Fruit fly (Drosophila melanogaster) whole organism, prepupa: ENCODE results near the gene CG5541.
A peak's percentile ranks its signal among the peaks of the same experiment; 100 is the strongest.

Experiments used
- CG10631 ChIP-seq: fragments of 200-800 bp; sonication (Bioruptor generic); optimal IDR thresholded peaks from 2 replicates; lab custom pipeline; 2016; ENCODE audit warnings: missing biosample characterization, missing genetic modification characterization
- CG10669 ChIP-seq: fragments of 200-800 bp; sonication (Bioruptor generic); optimal IDR thresholded peaks from 3 replicates; lab custom pipeline; 2018; ENCODE audit warnings: missing biosample characterization, mild to moderate bottlenecking, missing genetic modification characterization, moderate library complexity
- CG11294 ChIP-seq: fragments of 200-800 bp; sonication (Bioruptor generic); IDR thresholded peaks from 2 replicates; pipeline ENCODE4 v1.3.6; 2022; ENCODE audit warnings: missing biosample characterization, missing genetic modification characterization
- CG11902 ChIP-seq: fragments of 200-800 bp; sonication (Bioruptor generic); optimal IDR thresholded peaks from 3 replicates; lab custom pipeline; 2016; ENCODE audit warnings: missing biosample characterization, missing genetic modification characterization
- CG15336 ChIP-seq: fragments of 200-800 bp; sonication (Bioruptor generic); IDR thresholded peaks from 2 replicates; pipeline ENCODE4 v1.3.6; 2022; ENCODE audit warnings: missing biosample characterization, missing genetic modification characterization
- CG1621 ChIP-seq: fragments of 200-800 bp; sonication (Bioruptor generic); optimal IDR thresholded peaks from 3 replicates; lab custom pipeline; 2018; ENCODE audit warnings: missing biosample characterization, mild to moderate bottlenecking, missing genetic modification characterization
- CG31627 ChIP-seq: fragments of 200-800 bp; sonication (Bioruptor generic); optimal IDR thresholded peaks from 3 replicates; lab custom pipeline; 2016; ENCODE audit warnings: missing biosample characterization, missing genetic modification characterization
- CG32006 ChIP-seq: fragments of 200-800 bp; sonication (Bioruptor generic); optimal IDR thresholded peaks from 3 replicates; lab custom pipeline; 2017; ENCODE audit warnings: missing biosample characterization, mild to moderate bottlenecking, missing genetic modification characterization
- CG34406 ChIP-seq: fragments of 200-800 bp; sonication (Bioruptor generic); optimal IDR thresholded peaks from 3 replicates; lab custom pipeline; 2016; ENCODE audit warnings: missing biosample characterization, missing genetic modification characterization
- CG3919 ChIP-seq: fragments of 200-800 bp; sonication (Bioruptor generic); optimal IDR thresholded peaks from 3 replicates; lab custom pipeline; 2016; ENCODE audit warnings: missing biosample characterization, missing genetic modification characterization
- CG6163 ChIP-seq: fragments of 200-800 bp; sonication (Bioruptor generic); IDR thresholded peaks from 3 replicates; pipeline ENCODE4 v1.3.6; 2022; ENCODE audit warnings: missing biosample characterization, missing genetic modification characterization
- CG6276 ChIP-seq: fragments of 200-800 bp; sonication (Bioruptor generic); optimal IDR thresholded peaks from 2 replicates; lab custom pipeline; 2017; ENCODE audit warnings: missing biosample characterization, mild to moderate bottlenecking, missing genetic modification characterization
- CG6792 ChIP-seq: fragments of 200-800 bp; sonication (Bioruptor generic); optimal IDR thresholded peaks from 3 replicates; lab custom pipeline; 2016; ENCODE audit warnings: missing biosample characterization, missing genetic modification characterization
- CG6808 ChIP-seq: fragments of 200-800 bp; sonication (Bioruptor generic); optimal IDR thresholded peaks from 3 replicates; lab custom pipeline; 2017; ENCODE audit warnings: missing biosample characterization, missing genetic modification characterization, mild to moderate bottlenecking, moderate library complexity, missing genetic modification reagents
- CG6854 ChIP-seq: fragments of 200-800 bp; sonication (Bioruptor generic); optimal IDR thresholded peaks from 2 replicates; lab custom pipeline; 2017; ENCODE audit warnings: missing biosample characterization, mild to moderate bottlenecking, missing genetic modification characterization
- CG7368 ChIP-seq: fragments of 200-800 bp; sonication (Bioruptor generic); optimal IDR thresholded peaks from 3 replicates; lab custom pipeline; 2016; ENCODE audit warnings: missing biosample characterization, missing genetic modification characterization
- CG8119 ChIP-seq: fragments of 200-800 bp; sonication (Bioruptor generic); IDR thresholded peaks from 3 replicates; pipeline ENCODE4 v1.3.6; 2022; ENCODE audit warnings: missing biosample characterization, missing genetic modification characterization
- CG8319 ChIP-seq: fragments of 200-800 bp; sonication (Bioruptor generic); optimal IDR thresholded peaks from 3 replicates; lab custom pipeline; 2016; ENCODE audit warnings: missing biosample characterization, missing genetic modification characterization
- CG8632 ChIP-seq: fragments of 200-800 bp; sonication (Bioruptor generic); optimal IDR thresholded peaks from 3 replicates; lab custom pipeline; 2016; ENCODE audit warnings: missing biosample characterization, missing genetic modification characterization
- Eip75B ChIP-seq: fragments of 200-800 bp; sonication (Bioruptor generic); optimal IDR thresholded peaks from 3 replicates; lab custom pipeline; 2016; ENCODE audit warnings: missing biosample characterization, missing genetic modification characterization
- Eip78C ChIP-seq: fragments of 200-800 bp; sonication (Bioruptor generic); peaks from one replicate; lab custom pipeline; 2016; ENCODE audit warnings: missing biosample characterization, missing genetic modification characterization
- Eip93F ChIP-seq: fragments of 200-800 bp; sonication (Bioruptor generic); optimal IDR thresholded peaks from 2 replicates; lab custom pipeline; 2016; ENCODE audit warnings: missing biosample characterization, mild to moderate bottlenecking, missing genetic modification characterization
- Ets21C ChIP-seq: fragments of 200-800 bp; sonication (Bioruptor generic); optimal IDR thresholded peaks from 3 replicates; lab custom pipeline; 2016; ENCODE audit warnings: missing biosample characterization, missing genetic modification characterization
- Ets96B ChIP-seq: fragments of 200-800 bp; optimal IDR thresholded peaks from 2 replicates; lab custom pipeline; 2019; ENCODE audit warnings: missing biosample characterization, mild to moderate bottlenecking, missing genetic modification characterization, moderate library complexity
- Gug ChIP-seq: fragments of 200-800 bp; sonication (Bioruptor generic); IDR thresholded peaks from 2 replicates; pipeline ENCODE4 v1.3.6; 2022; ENCODE audit warnings: missing biosample characterization, missing genetic modification characterization
- Hr39 ChIP-seq: fragments of 200-800 bp; sonication (Bioruptor generic); optimal IDR thresholded peaks from 2 replicates; lab custom pipeline; 2016; ENCODE audit warnings: missing biosample characterization, missing genetic modification characterization
- Hr4 ChIP-seq: fragments of 200-800 bp; sonication (Bioruptor generic); optimal IDR thresholded peaks from 3 replicates; lab custom pipeline; 2016; ENCODE audit warnings: missing biosample characterization, missing genetic modification characterization
- Lpt ChIP-seq: fragments of 200-800 bp; sonication (Bioruptor generic); optimal IDR thresholded peaks from 3 replicates; lab custom pipeline; 2016; ENCODE audit warnings: missing biosample characterization, missing genetic modification characterization
- Met ChIP-seq: fragments of 200-800 bp; sonication (Bioruptor generic); optimal IDR thresholded peaks from 3 replicates; lab custom pipeline; 2016; ENCODE audit warnings: missing biosample characterization, missing genetic modification characterization
- Smox ChIP-seq: fragments of 200-800 bp; sonication (Bioruptor generic); optimal IDR thresholded peaks from 3 replicates; lab custom pipeline; 2016; ENCODE audit warnings: missing biosample characterization, missing genetic modification characterization
- Sox14 ChIP-seq: fragments of 200-800 bp; sonication (Bioruptor generic); optimal IDR thresholded peaks from 3 replicates; lab custom pipeline; 2016; ENCODE audit warnings: missing biosample characterization, missing genetic modification characterization
- achi ChIP-seq: fragments of 200-800 bp; sonication (Bioruptor generic); optimal IDR thresholded peaks from 3 replicates; lab custom pipeline; 2016; ENCODE audit warnings: missing biosample characterization, missing genetic modification characterization
- acj6 ChIP-seq: fragments of 200-800 bp; sonication (Bioruptor generic); optimal IDR thresholded peaks from 3 replicates; lab custom pipeline; 2016; ENCODE audit warnings: missing biosample characterization, missing genetic modification characterization
- dac ChIP-seq: fragments of 200-800 bp; sonication (Bioruptor generic); optimal IDR thresholded peaks from 2 replicates; lab custom pipeline; 2017; ENCODE audit warnings: missing biosample characterization, mild to moderate bottlenecking, missing genetic modification characterization
- dsx ChIP-seq: fragments of 200-800 bp; optimal IDR thresholded peaks from 3 replicates; lab custom pipeline; 2019; ENCODE audit warnings: missing biosample characterization, mild to moderate bottlenecking, missing genetic modification characterization, moderate library complexity; ENCODE audit not compliant: poor library complexity, severe bottlenecking
- esn ChIP-seq: fragments of 200-800 bp; sonication (Bioruptor generic); optimal IDR thresholded peaks from 2 replicates; lab custom pipeline; 2016; ENCODE audit warnings: missing biosample characterization, mild to moderate bottlenecking, missing genetic modification characterization, moderate library complexity
- fd59A ChIP-seq: fragments of 200-800 bp; sonication (Bioruptor generic); optimal IDR thresholded peaks from 2 replicates; lab custom pipeline; 2017; ENCODE audit warnings: missing biosample characterization, mild to moderate bottlenecking, missing genetic modification characterization, missing genetic modification reagents
- fd85E ChIP-seq: fragments of 200-800 bp; sonication (Bioruptor generic); optimal IDR thresholded peaks from 3 replicates; lab custom pipeline; 2016; ENCODE audit warnings: missing biosample characterization, missing genetic modification characterization
- fkh ChIP-seq: fragments of 200-800 bp; sonication (Bioruptor generic); optimal IDR thresholded peaks from 3 replicates; lab custom pipeline; 2017; ENCODE audit warnings: missing biosample characterization, mild to moderate bottlenecking, missing genetic modification characterization, moderate library complexity
- lz ChIP-seq: fragments of 200-800 bp; sonication (Bioruptor generic); optimal IDR thresholded peaks from 3 replicates; lab custom pipeline; 2016; ENCODE audit warnings: missing biosample characterization, missing genetic modification characterization
- net ChIP-seq: fragments of 200-800 bp; sonication (Bioruptor generic); optimal IDR thresholded peaks from 3 replicates; lab custom pipeline; 2016; ENCODE audit warnings: missing biosample characterization, missing genetic modification characterization
- pdm3 ChIP-seq: fragments of 200-800 bp; sonication (Bioruptor generic); optimal IDR thresholded peaks from 3 replicates; lab custom pipeline; 2016; ENCODE audit warnings: missing biosample characterization, missing genetic modification characterization
- salr ChIP-seq, 2 experiments: fragments of 200-800 bp; sonication (Bioruptor generic); optimal IDR thresholded peaks; 3 replicates each; lab custom pipeline; 2016 to 2018; ENCODE audit warnings: missing biosample characterization in 2 of 2, missing genetic modification characterization in 2 of 2, mild to moderate bottlenecking in 1 of 2
- spab ChIP-seq: fragments of 200-800 bp; sonication (Bioruptor generic); optimal IDR thresholded peaks from 2 replicates; lab custom pipeline; 2017; ENCODE audit warnings: missing biosample characterization, mild to moderate bottlenecking, missing genetic modification characterization, missing genetic modification reagents
- ss ChIP-seq, 2 experiments: fragments of 200-800 bp; sonication (Bioruptor generic); optimal IDR thresholded peaks; 2 replicates in 1 of 2; 3 replicates in 1 of 2; lab custom pipeline; 2017 to 2018; ENCODE audit warnings: mild to moderate bottlenecking in 2 of 2, missing biosample characterization in 2 of 2, missing genetic modification characterization in 2 of 2, moderate library complexity in 1 of 2
- svp ChIP-seq: fragments of 200-800 bp; sonication (Bioruptor generic); peaks from one replicate; lab custom pipeline; 2016; ENCODE audit warnings: missing biosample characterization, missing genetic modification characterization
- vri ChIP-seq: fragments of 200-800 bp; sonication (Bioruptor generic); optimal IDR thresholded peaks from 3 replicates; lab custom pipeline; 2016; ENCODE audit warnings: missing biosample characterization, mild to moderate bottlenecking, missing genetic modification characterization

CG5541 gene

dm6 chrX:15069417-15069896 lies 25.5 kb downstream of the CG5541 start (continued):
- TF ChIP-seq esn, result peak; percentile 57
- TF ChIP-seq CG6792 (GFP tag; lab: Kevin White, UChicago), result peak; percentile 74
- peak; percentile 91 for TF ChIP-seq Eip78C
- peak; percentile 81 for TF ChIP-seq dsx
- peak; percentile 76 for TF ChIP-seq CG34406 (GFP tag; lab: Kevin White, UChicago)
- peak; percentile 97 for TF ChIP-seq CG6854 (GFP tag; lab: Kevin White, UChicago)
- no peak for TF ChIP-seq CG11902
- TF ChIP-seq CG6163, result peak; percentile 91
- peak; percentile 88 for TF ChIP-seq CG8319
- peak; percentile 99 for TF ChIP-seq spab (GFP tag; lab: Kevin White, UChicago)
- TF ChIP-seq lz, result peak; percentile 28

dm6 chrX:15070137-15070536 lies 26.2 kb downstream of the CG5541 start:
- TF ChIP-seq Met (GFP tag; lab: Kevin White, UChicago) (peak; percentile 36), CG32006 (GFP tag; lab: Kevin White, UChicago) (peak; percentile 25), CG31627 (GFP tag; lab: Kevin White, UChicago) (peak; percentile 31), pdm3 (GFP tag; lab: Kevin White, UChicago) (no peak), fd59A (GFP tag; lab: Kevin White, UChicago) (peak; percentile 4), lz (peak; percentile 54), esn (peak; percentile 49), net (no peak), fd85E (GFP tag; lab: Kevin White, UChicago) (no peak), Hr39 (peak; percentile 24), CG6163 (no peak), fkh (GFP tag; lab: Kevin White, UChicago) (no peak), vri (no peak), Ets21C (GFP tag; lab: Kevin White, UChicago) (no peak), CG10631 (peak; percentile 18), CG34406 (GFP tag; lab: Kevin White, UChicago) (no peak), CG6808 (GFP tag; lab: Kevin White, UChicago) (no peak), CG11294 (GFP tag; lab: Robert Waterston, UW) (no peak), svp (GFP tag; lab: Kevin White, UChicago) (peak; percentile 36), acj6 (peak; percentile 17), Eip78C (peak; percentile 87), dac (GFP tag; lab: Kevin White, UChicago) (no peak), CG15336 (peak; percentile 9; the same call in 1 of the 2 replicates), Smox (peak; percentile 14), CG7368 (no peak), Hr4 (GFP tag; lab: Kevin White, UChicago) (peak; percentile 16)

- TF ChIP-seq Eip93F (GFP tag; lab: Kevin White, UChicago) (peak; percentile 25), CG8632 (no peak), spab (GFP tag; lab: Kevin White, UChicago) (no peak), CG3919 (GFP tag; lab: Kevin White, UChicago) (peak; percentile 32), pdm3 (GFP tag; lab: Kevin White, UChicago) (no peak), CG6854 (GFP tag; lab: Kevin White, UChicago) (peak; percentile 29), Sox14 (GFP tag; lab: Kevin White, UChicago) (no peak), Ets96B (tag; lab: Kevin White, UChicago) (peak; percentile 17), CG1621 (tag; lab: Kevin White, UChicago) (peak; percentile 3), CG8119 (no peak), Eip75B (GFP tag; lab: Kevin White, UChicago) (peak; percentile 6), salr (GFP tag; optimal IDR thresholded peaks at IDR 0.05; lab: Kevin White, UChicago) (no peak), achi (peak; percentile 29), dsx (peak; percentile 23), CG10631 (no peak), CG15336 (peak; percentile 38; the same call in 1 of the 2 replicates), Gug (GFP tag; lab: Robert Waterston, UW) (no peak), CG10669 (GFP tag; lab: Kevin White, UChicago) (peak; percentile 55), dac (GFP tag; lab: Kevin White, UChicago) (no peak), esn (peak; percentile 19), CG11294 (GFP tag; lab: Robert Waterston, UW) (no peak), fd59A (GFP tag; lab: Kevin White, UChicago) (no peak), fkh (GFP tag; lab: Kevin White, UChicago) (no peak), svp (GFP tag; lab: Kevin White, UChicago) (peak; percentile 95), Lpt (GFP tag; lab: Kevin White, UChicago) (no peak), ss (GFP tag; optimal IDR thresholded peaks at IDR 0.05; lab: Kevin White, UChicago) (peak; percentile 44 to 61), CG6276 (GFP tag; lab: Kevin White, UChicago) (peak; percentile 37), CG11902 (no peak)
These were observed 27.0 kb downstream of the CG5541 start for dm6 chrX:15070811-15071479.
